Fruit fly (Drosophila melanogaster): ENCODE results near the gene Snoo.

Snoo gene

dm6 chr2L:7964611-7965010, 19.4 kb downstream of the Snoo start (continued):
- TF ChIP-seq CG6683 (GFP tag; optimal IDR thresholded peaks at IDR 0.05) (peak; percentile 5), Fer3 (tag; optimal IDR thresholded peaks at IDR 0.05) (peak; percentile 41), tgo (GFP tag; IDR thresholded peaks at IDR 0.05) (peak; percentile 87), Adf1 (GFP tag; IDR thresholded peaks at IDR 0.05) (peak; percentile 12; the same call in 1 of the 2 replicates), CG13624 (GFP tag; optimal IDR thresholded peaks at IDR 0.05) (peak; percentile 44), CG9817 (tag; optimal IDR thresholded peaks at IDR 0.05) (peak; percentile 47), trem (tag; optimal IDR thresholded peaks at IDR 0.05) (peak; percentile 13), Scr (GFP tag; IDR thresholded peaks at IDR 0.05; ENCODE audit: partially characterized antibody) (no peak), pita (GFP tag; optimal IDR thresholded peaks at IDR 0.05) (no peak), az2 (GFP tag; optimal IDR thresholded peaks at IDR 0.05) (peak; percentile 77), CG5245 (GFP tag; optimal IDR thresholded peaks at IDR 0.05) (peak; percentile 53), Myb (GFP tag; optimal IDR thresholded peaks at IDR 0.05) (peak; percentile 39), CrebB (tag; optimal IDR thresholded peaks at IDR 0.05) (no peak), CG12942 (GFP tag; optimal IDR thresholded peaks at IDR 0.05) (peak; percentile 72), ewg (GFP tag; optimal IDR thresholded peaks at IDR 0.05) (peak; percentile 69), kni (GFP tag; optimal IDR thresholded peaks at IDR 0.05) (no peak), mld (GFP tag; IDR thresholded peaks at IDR 0.05; ENCODE audit: partially characterized antibody) (no peak), CG8281 (tag; optimal IDR thresholded peaks at IDR 0.05) (peak; percentile 28), Hr3 (GFP tag; optimal IDR thresholded peaks at IDR 0.05) (peak; percentile 70), HmgD (GFP tag; optimal IDR thresholded peaks at IDR 0.05) (no peak), CG17568 (GFP tag; optimal IDR thresholded peaks at IDR 0.05) (peak; percentile 53), CG34224 (GFP tag; IDR thresholded peaks at IDR 0.05; ENCODE audit: partially characterized antibody) (no peak), H2.0 (GFP tag; IDR thresholded peaks at IDR 0.05) (peak; percentile 81), bab2 (GFP tag; optimal IDR thresholded peaks at IDR 0.05) (peak; percentile 63), CG9932 (GFP tag; IDR thresholded peaks at IDR 0.05) (peak; percentile 30; the same call in 1 of the 2 replicates), Atf6 (GFP tag; IDR thresholded peaks at IDR 0.05) (peak; percentile 68), zfh2 (GFP tag; optimal IDR thresholded peaks at IDR 0.05) (peak; percentile 11), so (GFP tag; IDR thresholded peaks at IDR 0.05) (peak; percentile 72; the same call in 2 of the 3 replicates), CG8290 (GFP tag; optimal IDR thresholded peaks at IDR 0.05) (no peak), CG8290 (tag; optimal IDR thresholded peaks at IDR 0.05) (peak in 1 of 2 experiments; percentile 69), CG8924 (tag; optimal IDR thresholded peaks at IDR 0.05) (peak; percentile 71), Sry-β (GFP tag; optimal IDR thresholded peaks at IDR 0.05) (no peak), CG1647 (GFP tag; optimal IDR thresholded peaks at IDR 0.05) (peak; percentile 24), CG3838 (GFP tag; optimal IDR thresholded peaks at IDR 0.05) (no peak), seq (GFP tag; IDR thresholded peaks at IDR 0.05) (peak; percentile 81), CG15479 (GFP tag; optimal IDR thresholded peaks at IDR 0.05) (no peak), HLH4C (GFP tag; IDR thresholded peaks at IDR 0.05; ENCODE audit: partially characterized antibody) (no peak), CG11723 (GFP tag; optimal IDR thresholded peaks at IDR 0.05) (peak; percentile 61), Hr78 (GFP tag; optimal IDR thresholded peaks at IDR 0.05) (no peak), BEAF-32 (GFP tag; optimal IDR thresholded peaks at IDR 0.05) (no peak), ken (GFP tag; IDR thresholded peaks at IDR 0.05) (peak; percentile 74), ap (GFP tag; IDR thresholded peaks at IDR 0.05) (peak; percentile 82), caup (GFP tag; optimal IDR thresholded peaks at IDR 0.05; ENCODE audit: severe bottlenecking) (peak; percentile 48), shn (GFP tag; optimal IDR thresholded peaks at IDR 0.05) (peak; percentile 33), CG6689 (GFP tag; IDR thresholded peaks at IDR 0.05) (peak; percentile 84), slp2 (GFP tag; optimal IDR thresholded peaks at IDR 0.05) (peak; percentile 69), disco-r (GFP tag; optimal IDR thresholded peaks at IDR 0.05) (peak; percentile 36), NK7.1 (GFP tag; optimal IDR thresholded peaks at IDR 0.05) (no peak), CG17802 (tag; optimal IDR thresholded peaks at IDR 0.05) (peak; percentile 8), insv (GFP tag; optimal IDR thresholded peaks at IDR 0.05) (no peak), CG4424 (GFP tag; optimal IDR thresholded peaks at IDR 0.05) (peak; percentile 66)

All from whole organism, embryonic.